Worm (Caenorhabditis elegans) whole organism, L1 larva: ENCODE data around the gene C25F6.6.
A peak's percentile ranks its signal among the peaks of the same experiment; 100 is the strongest.

Experiments
- C16A3.4 ChIP-seq: fragments of 150-350 bp; optimal IDR thresholded peaks from 2 replicates; lab custom pipeline; 2014; ENCODE audit warnings: missing biosample characterization, missing genetic modification characterization
- C34B4.2 ChIP-seq: sonication (generic microtip); optimal IDR thresholded peaks from 2 replicates; lab custom pipeline; 2017; ENCODE audit warnings: mild to moderate bottlenecking, missing genetic modification characterization, missing compliant biosample characterization
- alr-1 ChIP-seq: fragments of 200-800 bp; sonication (Bioruptor generic); optimal IDR thresholded peaks from 2 replicates; lab custom pipeline; 2018; ENCODE audit warnings: borderline replicate concordance, mild to moderate bottlenecking, missing genetic modification characterization, missing compliant biosample characterization
- ama-1 ChIP-seq: fragments of 150-350 bp; optimal IDR thresholded peaks from 2 replicates; lab custom pipeline; 2014
- ceh-63 ChIP-seq: fragments of 200-800 bp; sonication (Bioruptor generic); optimal IDR thresholded peaks from 2 replicates; lab custom pipeline; 2018; ENCODE audit warnings: mild to moderate bottlenecking, missing genetic modification characterization, missing compliant biosample characterization
- ceh-8 ChIP-seq: fragments of 200-800 bp; sonication (Bioruptor generic); optimal IDR thresholded peaks from 2 replicates; lab custom pipeline; 2018; ENCODE audit warnings: mild to moderate bottlenecking, missing genetic modification characterization, moderate library complexity, missing compliant biosample characterization
- ceh-88 ChIP-seq: fragments of 200-800 bp; sonication (Bioruptor generic); IDR thresholded peaks from 2 replicates; pipeline ENCODE4 v1.3.6; 2022; ENCODE audit warnings: missing genetic modification characterization, missing compliant biosample characterization
- ces-1 ChIP-seq: fragments of 150-350 bp; optimal IDR thresholded peaks from 2 replicates; lab custom pipeline; 2014; ENCODE audit warnings: missing biosample characterization, missing genetic modification reagents, missing genetic modification characterization
- dsc-1 ChIP-seq: sonication (generic microtip); optimal IDR thresholded peaks from 2 replicates; lab custom pipeline; 2016; ENCODE audit warnings: mild to moderate bottlenecking, missing genetic modification characterization, missing compliant biosample characterization
- efl-1 ChIP-seq, 4 experiments: fragments of 150-350 bp; optimal IDR thresholded peaks in 3 of 4; peaks in 1 of 4; 1 replicate in 1 of 4; 2 replicates in 3 of 4; lab custom pipeline; 2014; ENCODE audit warnings: missing biosample characterization in 2 of 4, missing genetic modification characterization in 2 of 4, missing genetic modification reagents in 2 of 4
- efl-3 ChIP-seq: fragments of 200-800 bp; sonication (Bioruptor generic); optimal IDR thresholded peaks from 2 replicates; lab custom pipeline; 2018; ENCODE audit warnings: mild to moderate bottlenecking, missing genetic modification characterization, missing compliant biosample characterization
- egl-13 ChIP-seq: sonication (generic microtip); optimal IDR thresholded peaks from 2 replicates; lab custom pipeline; 2016; ENCODE audit warnings: missing genotype, missing genetic modification reagents, missing genetic modification characterization, missing compliant biosample characterization
- elt-2 ChIP-seq: sonication (generic microtip); optimal IDR thresholded peaks from 2 replicates; lab custom pipeline; 2016; ENCODE audit warnings: missing genetic modification characterization, mild to moderate bottlenecking, inconsistent platforms, missing compliant biosample characterization, missing genetic modification reagents
- elt-3 ChIP-seq, 6 experiments: fragments of 150-350 bp in 1 of 6; sonication (generic microtip); optimal IDR thresholded peaks; 2 replicates each; lab custom pipeline; 2017 to 2018; ENCODE audit warnings: missing biosample characterization in 6 of 6, missing genetic modification characterization in 6 of 6, inconsistent platforms in 1 of 6
- fkh-4 ChIP-seq: sonication (generic microtip); optimal IDR thresholded peaks from 2 replicates; lab custom pipeline; 2016; ENCODE audit warnings: missing compliant biosample characterization, missing genetic modification characterization, borderline replicate concordance
- fos-1 ChIP-seq: fragments of 150-350 bp; optimal IDR thresholded peaks from 2 replicates; lab custom pipeline; 2014; ENCODE audit warnings: missing biosample characterization, missing genetic modification characterization
- hlh-4 ChIP-seq: sonication (generic microtip); optimal IDR thresholded peaks from 2 replicates; lab custom pipeline; 2016; ENCODE audit warnings: mild to moderate bottlenecking, missing genetic modification characterization, missing compliant biosample characterization
- hpl-2 ChIP-seq: fragments of 150-350 bp; optimal IDR thresholded peaks from 2 replicates; lab custom pipeline; 2014; ENCODE audit warnings: missing biosample characterization, missing genetic modification reagents, missing genetic modification characterization
- irx-1 ChIP-seq: sonication (generic microtip); optimal IDR thresholded peaks from 2 replicates; lab custom pipeline; 2016; ENCODE audit warnings: missing genetic modification characterization, missing compliant biosample characterization
- isw-1 ChIP-seq: fragments of 200-800 bp; sonication (Bioruptor generic); IDR thresholded peaks from 2 replicates; pipeline ENCODE4 v1.3.6; 2022; ENCODE audit warnings: missing genetic modification characterization, missing compliant biosample characterization
- jun-1 ChIP-seq: fragments of 150-350 bp; optimal IDR thresholded peaks from 2 replicates; lab custom pipeline; 2014; ENCODE audit warnings: missing biosample characterization, missing genetic modification reagents, missing genetic modification characterization
- lin-13 ChIP-seq: fragments of 150-350 bp; optimal IDR thresholded peaks from 2 replicates; lab custom pipeline; 2014; ENCODE audit warnings: missing biosample characterization, missing genetic modification reagents, missing genetic modification characterization
- lin-14 ChIP-seq: fragments of 200-800 bp; sonication (Bioruptor generic); optimal IDR thresholded peaks from 2 replicates; lab custom pipeline; 2018; ENCODE audit warnings: mild to moderate bottlenecking, missing genetic modification characterization, moderate library complexity, missing compliant biosample characterization
- lin-15B ChIP-seq: fragments of 150-350 bp; sonication (generic microtip); optimal IDR thresholded peaks from 3 replicates; lab custom pipeline; 2014; ENCODE audit warnings: missing biosample characterization, missing genetic modification characterization
- lir-3 ChIP-seq: sonication (generic microtip); optimal IDR thresholded peaks from 2 replicates; lab custom pipeline; 2016; ENCODE audit warnings: mild to moderate bottlenecking, missing genetic modification characterization, moderate library complexity, missing compliant biosample characterization; ENCODE audit not compliant: poor library complexity
- mdl-1 ChIP-seq, 2 experiments: fragments of 150-350 bp; optimal IDR thresholded peaks; 2 replicates each; lab custom pipeline; 2014 to 2017; ENCODE audit warnings: missing biosample characterization in 2 of 2, missing genetic modification characterization in 2 of 2, inconsistent platforms in 1 of 2
- mef-2 ChIP-seq: fragments of 150-350 bp; optimal IDR thresholded peaks from 2 replicates; lab custom pipeline; 2014; ENCODE audit warnings: missing biosample characterization, missing genetic modification characterization
- mep-1 ChIP-seq: fragments of 150-350 bp; optimal IDR thresholded peaks from 2 replicates; lab custom pipeline; 2014; ENCODE audit warnings: missing biosample characterization, missing genetic modification characterization
- nhr-19 ChIP-seq: fragments of 200-800 bp; sonication (Bioruptor generic); conservative IDR thresholded peaks from 2 replicates; pipeline ENCODE4 v1.3.6; 2022; ENCODE audit warnings: missing genetic modification characterization, missing compliant biosample characterization
- nhr-20 ChIP-seq: sonication (generic microtip); optimal IDR thresholded peaks from 2 replicates; lab custom pipeline; 2016; ENCODE audit warnings: mild to moderate bottlenecking, missing genetic modification characterization, missing compliant biosample characterization
- nhr-28 ChIP-seq: fragments of 150-350 bp; optimal IDR thresholded peaks from 2 replicates; lab custom pipeline; 2014; ENCODE audit warnings: missing biosample characterization, missing genetic modification characterization
- nhr-47 ChIP-seq: sonication (generic microtip); optimal IDR thresholded peaks from 2 replicates; lab custom pipeline; 2016; ENCODE audit warnings: mild to moderate bottlenecking, missing genetic modification characterization, moderate library complexity, missing compliant biosample characterization
- nhr-71 ChIP-seq: sonication (generic microtip); optimal IDR thresholded peaks from 2 replicates; lab custom pipeline; 2016; ENCODE audit warnings: mild to moderate bottlenecking, missing genetic modification characterization, moderate library complexity, missing compliant biosample characterization
- nhr-77 ChIP-seq: fragments of 150-350 bp; optimal IDR thresholded peaks from 2 replicates; lab custom pipeline; 2014; ENCODE audit warnings: missing biosample characterization, missing genetic modification characterization
- nhr-84 ChIP-seq: sonication (generic microtip); optimal IDR thresholded peaks from 2 replicates; lab custom pipeline; 2017; ENCODE audit warnings: missing biosample characterization, missing genetic modification characterization
- nhr-85 ChIP-seq: sonication (generic microtip); peaks from one replicate; lab custom pipeline; 2016; ENCODE audit warnings: missing genetic modification characterization, inconsistent platforms, missing compliant biosample characterization
- nhr-90 ChIP-seq: sonication (generic microtip); optimal IDR thresholded peaks from 2 replicates; lab custom pipeline; 2016; ENCODE audit warnings: mild to moderate bottlenecking, missing genetic modification characterization, missing compliant biosample characterization; ENCODE audit not compliant: poor library complexity
- pag-3 ChIP-seq: sonication (generic microtip); optimal IDR thresholded peaks from 2 replicates; lab custom pipeline; 2017; ENCODE audit warnings: missing genetic modification characterization, mild to moderate bottlenecking, missing compliant biosample characterization, antibody characterized with exemption, borderline replicate concordance; ENCODE audit not compliant: insufficient read depth
- pax-3 ChIP-seq: fragments of 200-800 bp; sonication (Bioruptor generic); optimal IDR thresholded peaks from 2 replicates; lab custom pipeline; 2018; ENCODE audit warnings: mild to moderate bottlenecking, missing genetic modification characterization, moderate library complexity, missing compliant biosample characterization
- rnt-1 ChIP-seq: sonication (generic microtip); optimal IDR thresholded peaks from 2 replicates; lab custom pipeline; 2016; ENCODE audit warnings: mild to moderate bottlenecking, missing genetic modification characterization, moderate library complexity, missing compliant biosample characterization
- skn-1 ChIP-seq: fragments of 150-350 bp; optimal IDR thresholded peaks from 2 replicates; lab custom pipeline; 2014; ENCODE audit warnings: missing biosample characterization, missing genetic modification characterization
- snpc-4 ChIP-seq: fragments of 150-350 bp; optimal IDR thresholded peaks from 2 replicates; lab custom pipeline; 2014; ENCODE audit warnings: missing biosample characterization, missing genetic modification characterization
- snu-23 ChIP-seq: sonication (generic microtip); optimal IDR thresholded peaks from 2 replicates; lab custom pipeline; 2016; ENCODE audit warnings: missing genetic modification characterization, missing compliant biosample characterization
- swsn-7 ChIP-seq: sonication (generic microtip); optimal IDR thresholded peaks from 2 replicates; lab custom pipeline; 2016; ENCODE audit warnings: missing genetic modification characterization, missing compliant biosample characterization
- tbx-2 ChIP-seq: sonication (generic microtip); optimal IDR thresholded peaks from 2 replicates; lab custom pipeline; 2016; ENCODE audit warnings: missing genetic modification characterization, missing compliant biosample characterization
- unc-130 ChIP-seq: fragments of 150-350 bp; optimal IDR thresholded peaks from 2 replicates; lab custom pipeline; 2017; ENCODE audit warnings: missing biosample characterization, missing genetic modification characterization, inconsistent platforms
- unc-30 ChIP-seq: sonication (generic microtip); optimal IDR thresholded peaks from 2 replicates; lab custom pipeline; 2017; ENCODE audit warnings: missing biosample characterization, missing genetic modification characterization
- unc-98 ChIP-seq: fragments of 200-800 bp; sonication (Bioruptor generic); IDR thresholded peaks from 2 replicates; pipeline ENCODE4 v1.3.6; 2022; ENCODE audit warnings: missing genetic modification characterization, missing compliant biosample characterization
- vab-15 ChIP-seq: sonication (generic microtip); optimal IDR thresholded peaks from 2 replicates; lab custom pipeline; 2017; ENCODE audit warnings: missing genotype, mild to moderate bottlenecking, missing genetic modification characterization, missing compliant biosample characterization
- xbp-1 ChIP-seq: sonication (generic microtip); optimal IDR thresholded peaks from 2 replicates; lab custom pipeline; 2016; ENCODE audit warnings: missing genetic modification characterization, missing compliant biosample characterization
- zip-4 ChIP-seq: fragments of 200-800 bp; sonication (Bioruptor generic); optimal IDR thresholded peaks from 2 replicates; lab custom pipeline; 2018; ENCODE audit warnings: mild to moderate bottlenecking, missing genetic modification characterization, moderate library complexity, missing compliant biosample characterization
- ztf-4 ChIP-seq: fragments of 150-350 bp; optimal IDR thresholded peaks from 2 replicates; lab custom pipeline; 2014; ENCODE audit warnings: missing biosample characterization, missing genetic modification characterization

The C25F6.6 gene

ce11 chrX:5485284-5485927 is 34.8 kb upstream of the C25F6.6 start:
- TF ChIP-seq hlh-4 (tag; lab: Kevin White, UChicago) (no peak), nhr-84 (tag; lab: Kevin White, UChicago) (no peak), snu-23 (peak; percentile 45), efl-1 (optimal IDR thresholded peaks at IDR 0.05; lab: Kevin White, UChicago) (no peak), efl-1 (GFP tag; optimal IDR thresholded peaks at IDR 0.05 in 1 of 2; lab: Kevin White, UChicago) (peak in 1 of 2 experiments; percentile 39), mep-1 (peak; percentile 56), mdl-1 (tag; optimal IDR thresholded peaks at IDR 0.05; lab: Kevin White, UChicago) (peak in 1 of 2 experiments; percentile 36), hpl-2 (GFP tag; lab: Kevin White, UChicago) (no peak), nhr-28 (no peak), irx-1 (tag; lab: Kevin White, UChicago) (peak; percentile 15), fos-1 (no peak), nhr-85 (no peak), nhr-20 (peak; percentile 44), jun-1 (tag; lab: Kevin White, UChicago) (no peak), C16A3.4 (tag; lab: Kevin White, UChicago) (peak; percentile 10), C34B4.2 (no peak), egl-13 (tag; lab: Kevin White, UChicago) (no peak), pag-3 (tag; lab: Kevin White, UChicago) (no peak), pax-3 (no peak), elt-3 (tag; optimal IDR thresholded peaks at IDR 0.05; lab: Kevin White, UChicago) (no peak), snpc-4 (no peak), xbp-1 (tag; lab: Kevin White, UChicago) (peak; percentile 1), nhr-19 (GFP tag; lab: Robert Waterston, UW) (peak; percentile 27), ama-1 (lab: Kevin White, UChicago) (no peak), nhr-47 (peak; percentile 23), efl-3 (GFP tag; lab: Kevin White, UChicago) (no peak), fkh-4 (tag; lab: Kevin White, UChicago) (no peak), nhr-90 (no peak), mef-2 (tag; lab: Kevin White, UChicago) (no peak), rnt-1 (tag; lab: Kevin White, UChicago) (peak; percentile 55), unc-30 (tag; lab: Kevin White, UChicago) (no peak), lin-14 (peak; percentile 42), ceh-8 (GFP tag; lab: Kevin White, UChicago) (no peak), dsc-1 (peak; percentile 24), ceh-88 (GFP tag; lab: Robert Waterston, UW) (no peak), ztf-4 (tag; lab: Kevin White, UChicago) (no peak), tbx-2 (tag; lab: Kevin White, UChicago) (peak; percentile 16), nhr-71 (tag; lab: Kevin White, UChicago) (peak; percentile 32), lin-15B (no peak), alr-1 (no peak), skn-1 (tag; lab: Kevin White, UChicago) (peak; percentile 19), ceh-63 (no peak), isw-1 (GFP tag; lab: Robert Waterston, UW) (no peak), ces-1 (GFP tag; lab: Kevin White, UChicago) (no peak), lir-3 (tag; lab: Kevin White, UChicago) (no peak), zip-4 (GFP tag; lab: Kevin White, UChicago) (no peak), unc-130 (tag; lab: Kevin White, UChicago) (no peak), swsn-7 (tag; lab: Kevin White, UChicago) (peak; percentile 39), vab-15 (no peak), elt-2 (tag; lab: Kevin White, UChicago) (no peak), nhr-77 (tag; lab: Kevin White, UChicago) (peak; percentile 4), unc-98 (GFP tag; lab: Robert Waterston, UW) (no peak), lin-13 (GFP tag; lab: Kevin White, UChicago) (no peak)
